Worm (Caenorhabditis elegans) whole organism, L4/young adult: ENCODE measurements around the gene F13D12.5.

Experiments
- W03F9.2 ChIP-seq: fragments of 150-350 bp; optimal IDR thresholded peaks from 2 replicates; lab custom pipeline; 2014; ENCODE audit warnings: missing biosample characterization, missing genetic modification characterization
- dao-5 ChIP-seq: sonication (generic microtip); optimal IDR thresholded peaks from 2 replicates; lab custom pipeline; 2016; ENCODE audit warnings: missing genotype, missing genetic modification characterization, moderate library complexity, missing compliant biosample characterization
- him-1 ChIP-seq: sonication (generic microtip); optimal IDR thresholded peaks from 2 replicates; lab custom pipeline; 2016; ENCODE audit warnings: missing genotype, missing genetic modification reagents, missing genetic modification characterization, missing compliant biosample characterization

ce11 chrII:11732513-11732912 lies 5.9 kb downstream of the F13D12.5 start, which contains the start of gene F13D12.8:
- TF ChIP-seq him-1 (tag; lab: Kevin White, UChicago) (no peak), W03F9.2 (no peak), dao-5 (tag; lab: Kevin White, UChicago) (no peak)
